Worm (Caenorhabditis elegans): Measurements from ENCODE around the gene prx-3.

- TF ChIP-seq sea-1 (GFP tag; conservative IDR thresholded peaks at IDR 0.05) = no peak
- no peak for TF ChIP-seq ceh-13 (GFP tag; optimal IDR thresholded peaks at IDR 0.05)
- no peak for TF ChIP-seq ama-1 (optimal IDR thresholded peaks at IDR 0.05)
These were observed 8.6 kb upstream of the prx-3 start for ce11 chrX:6121279-6121678.

All from whole organism, early embryonic.